Worm (Caenorhabditis elegans): ENCODE measurements around the gene fkh-5.

The fkh-5 gene

ce11 chrIII:4879445-4879844 is 35.0 kb downstream of the fkh-5 start, which contains the start of gene C35D10.1:
Gene C35D10.1, plus strand, starts transcription at chrIII:4879745.
- TF ChIP-seq unc-55 (GFP tag; optimal IDR thresholded peaks at IDR 0.05) (no peak), sma-9 (GFP tag; optimal IDR thresholded peaks at IDR 0.05) (no peak), sma-9 (tag; optimal IDR thresholded peaks at IDR 0.05) (no peak), unc-39 (tag; optimal IDR thresholded peaks at IDR 0.05) (no peak), nhr-129 (tag; optimal IDR thresholded peaks at IDR 0.05) (no peak), nhr-23 (tag; optimal IDR thresholded peaks at IDR 0.05) (no peak), lsy-2 (tag; optimal IDR thresholded peaks at IDR 0.05) (no peak), nhr-10 (tag; optimal IDR thresholded peaks at IDR 0.05) (no peak), nhr-12 (tag; optimal IDR thresholded peaks at IDR 0.05) (no peak), lin-39 (tag; optimal IDR thresholded peaks at IDR 0.05) (no peak)

DNA sequence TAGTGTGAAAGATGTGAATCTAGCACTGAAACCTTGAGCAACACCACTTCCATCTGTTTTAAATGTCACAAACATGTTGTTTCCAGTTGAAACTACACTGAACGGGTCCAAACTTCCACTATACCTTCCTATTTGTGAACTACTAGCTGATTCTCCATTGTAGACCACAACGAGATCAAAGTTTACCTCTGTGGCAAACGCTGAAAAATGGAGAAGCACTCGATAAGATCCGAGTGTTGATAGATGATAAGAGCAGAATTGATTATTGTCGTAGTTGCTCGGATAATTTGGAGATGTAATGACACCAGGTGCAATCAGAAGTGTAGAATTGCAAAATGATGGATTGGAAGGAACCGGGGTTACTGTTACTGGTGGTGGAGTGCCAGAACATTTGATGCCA is 37.5 kb downstream of the fkh-5 start:
- TF ChIP-seq fos-1 (tag; optimal IDR thresholded peaks at IDR 0.05) (peak; percentile 24), nhr-237 (tag; optimal IDR thresholded peaks at IDR 0.05) (no peak)

ce11 chrIII:4883429-4883828 is 39.0 kb downstream of the fkh-5 start, which contains the start of gene clec-5:
Gene clec-5, minus strand, starts transcription at chrIII:4883606.
- TF ChIP-seq nhr-21 (tag; optimal IDR thresholded peaks at IDR 0.05) = no peak
- peak; percentile 77 for TF ChIP-seq fos-1 (tag; optimal IDR thresholded peaks at IDR 0.05)

ce11 chrIII:4887291-4887690 is 42.8 kb downstream of the fkh-5 start, which contains the start of gene clec-6:
Gene clec-6, minus strand, starts transcription at chrIII:4887444.
- peak; percentile 84 for TF ChIP-seq fos-1 (tag; optimal IDR thresholded peaks at IDR 0.05)
- TF ChIP-seq Y55F3AM.14 (GFP tag; optimal IDR thresholded peaks at IDR 0.05) = no peak
- no peak for TF ChIP-seq elt-1 (tag; optimal IDR thresholded peaks at IDR 0.05)
- TF ChIP-seq aly-2 (tag; optimal IDR thresholded peaks at IDR 0.05) = no peak
- no peak for TF ChIP-seq ztf-1 (GFP tag; conservative IDR thresholded peaks at IDR 0.05)

DNA sequence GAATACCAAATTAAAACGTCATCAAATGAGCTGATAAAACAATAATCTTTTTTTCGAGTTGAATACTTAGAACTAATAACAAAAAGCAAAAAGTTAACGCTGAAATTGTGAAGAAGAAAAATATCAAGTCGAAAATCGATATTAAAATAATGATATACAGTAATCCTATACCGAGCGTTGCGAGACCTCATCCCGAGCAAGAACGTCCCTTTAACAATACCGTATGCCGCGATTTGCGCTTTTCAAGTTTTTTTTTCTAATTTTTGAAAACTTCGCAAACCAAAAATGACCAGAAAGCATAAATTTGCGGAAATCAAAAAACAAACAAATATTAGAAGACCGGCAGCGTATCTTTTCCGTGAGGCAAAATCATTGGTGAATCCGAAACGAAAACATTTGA is 46.5 kb downstream of the fkh-5 start, which contains the start of gene F26F4.5:
F26F4.5 (minus strand) TSS at position 256 of the 400 bp plus-strand sequence.
- TF ChIP-seq skn-1 (tag; optimal IDR thresholded peaks at IDR 0.05) (no peak), nhr-23 (tag; optimal IDR thresholded peaks at IDR 0.05) (no peak), blmp-1 (tag; optimal IDR thresholded peaks at IDR 0.05; ENCODE audit: insufficient read depth) (no peak), R02D3.7 (tag; optimal IDR thresholded peaks at IDR 0.05) (no peak), alr-1 (tag; optimal IDR thresholded peaks at IDR 0.05) (no peak), ztf-1 (GFP tag; conservative IDR thresholded peaks at IDR 0.05) (no peak), ama-1 (optimal IDR thresholded peaks at IDR 0.05) (no peak), ZK546.5 (tag; optimal IDR thresholded peaks at IDR 0.05) (no peak), nhr-6 (tag; optimal IDR thresholded peaks at IDR 0.05) (no peak), mdl-1 (tag; optimal IDR thresholded peaks at IDR 0.05) (no peak), elt-1 (tag; optimal IDR thresholded peaks at IDR 0.05) (no peak), mbf-1 (tag; optimal IDR thresholded peaks at IDR 0.05) (no peak)

ce11 chrIII:4893540-4893939 is 49.1 kb downstream of the fkh-5 start, which contains the start of gene F26F4.6:
Gene F26F4.6, minus strand, starts transcription at chrIII:4893640.
- TF ChIP-seq dmd-4 (tag; optimal IDR thresholded peaks at IDR 0.05) (no peak), lin-13 (GFP tag; optimal IDR thresholded peaks at IDR 0.05) (no peak), blmp-1 (tag; optimal IDR thresholded peaks at IDR 0.05; ENCODE audit: insufficient read depth) (no peak), ceh-16 (tag; optimal IDR thresholded peaks at IDR 0.05) (no peak), elt-1 (tag; optimal IDR thresholded peaks at IDR 0.05) (no peak), zag-1 (tag; optimal IDR thresholded peaks at IDR 0.05) (no peak), lin-39 (tag; optimal IDR thresholded peaks at IDR 0.05) (no peak), nhr-129 (tag; optimal IDR thresholded peaks at IDR 0.05) (no peak)

ce11 chrIII:4895313-4895712 is 50.9 kb downstream of the fkh-5 start:
- no peak for TF ChIP-seq sma-9 (GFP tag; optimal IDR thresholded peaks at IDR 0.05)
- no peak for TF ChIP-seq sma-9 (tag; optimal IDR thresholded peaks at IDR 0.05)
- no peak for TF ChIP-seq lin-11 (tag; optimal IDR thresholded peaks at IDR 0.05)
- no peak for TF ChIP-seq sem-4 (tag; optimal IDR thresholded peaks at IDR 0.05)
- TF ChIP-seq ama-1 (optimal IDR thresholded peaks at IDR 0.05) = no peak
- TF ChIP-seq mdl-1 (tag; optimal IDR thresholded peaks at IDR 0.05) = no peak
- no peak for TF ChIP-seq unc-55 (GFP tag; optimal IDR thresholded peaks at IDR 0.05)
- TF ChIP-seq ceh-16 (tag; optimal IDR thresholded peaks at IDR 0.05) = no peak
- no peak for TF ChIP-seq alr-1 (tag; optimal IDR thresholded peaks at IDR 0.05)
- TF ChIP-seq nhr-11 (tag; optimal IDR thresholded peaks at IDR 0.05) = no peak
- TF ChIP-seq gmeb-1 (tag; optimal IDR thresholded peaks at IDR 0.05) = no peak
- TF ChIP-seq crh-2 (tag; optimal IDR thresholded peaks at IDR 0.05) = no peak

All from whole organism, L2 larva.